Worm (Caenorhabditis elegans): ENCODE results near the gene ncs-4.
A peak's percentile ranks its signal among the peaks of the same experiment; 100 is the strongest.

Gene ncs-4

ce11 chrX:10147236-10147635 lies 29.1 kb upstream of the ncs-4 start:
- no peak for TF ChIP-seq ceh-82 (tag; optimal IDR thresholded peaks at IDR 0.05)
- TF ChIP-seq mdl-1 (tag; optimal IDR thresholded peaks at IDR 0.05): no peak
- TF ChIP-seq lin-11 (tag; optimal IDR thresholded peaks at IDR 0.05): no peak
- peak; percentile 21 for TF ChIP-seq nhr-25 (tag; optimal IDR thresholded peaks at IDR 0.05)
- TF ChIP-seq blmp-1 (tag; optimal IDR thresholded peaks at IDR 0.05; ENCODE audit: insufficient read depth): peak; percentile 34
- TF ChIP-seq nhr-129 (tag; optimal IDR thresholded peaks at IDR 0.05): peak; percentile 8
- no peak for TF ChIP-seq unc-55 (GFP tag; optimal IDR thresholded peaks at IDR 0.05)

- TF ChIP-seq mdl-1 (tag; optimal IDR thresholded peaks at IDR 0.05) (no peak), unc-62 (GFP tag; optimal IDR thresholded peaks at IDR 0.05) (no peak), blmp-1 (tag; optimal IDR thresholded peaks at IDR 0.05; ENCODE audit: insufficient read depth) (no peak), elt-3 (tag; optimal IDR thresholded peaks at IDR 0.05) (no peak), aly-2 (tag; optimal IDR thresholded peaks at IDR 0.05) (no peak), lin-11 (tag; optimal IDR thresholded peaks at IDR 0.05) (no peak), crh-2 (tag; optimal IDR thresholded peaks at IDR 0.05) (peak; percentile 45), sma-3 (GFP tag; optimal IDR thresholded peaks at IDR 0.05) (peak; percentile 23), elt-1 (tag; optimal IDR thresholded peaks at IDR 0.05) (no peak), nhr-129 (tag; optimal IDR thresholded peaks at IDR 0.05) (no peak), nhr-23 (tag; optimal IDR thresholded peaks at IDR 0.05) (no peak), F13H6.1 (tag; optimal IDR thresholded peaks at IDR 0.05) (peak; percentile 42), snpc-4 (tag; optimal IDR thresholded peaks at IDR 0.05) (no peak), alr-1 (tag; optimal IDR thresholded peaks at IDR 0.05) (no peak), sem-4 (tag; optimal IDR thresholded peaks at IDR 0.05) (no peak), zag-1 (tag; optimal IDR thresholded peaks at IDR 0.05) (no peak), lin-39 (tag; optimal IDR thresholded peaks at IDR 0.05) (no peak), R02D3.7 (tag; optimal IDR thresholded peaks at IDR 0.05) (no peak), nhr-11 (tag; optimal IDR thresholded peaks at IDR 0.05) (no peak), peb-1 (tag; optimal IDR thresholded peaks at IDR 0.05) (no peak), lin-13 (GFP tag; optimal IDR thresholded peaks at IDR 0.05) (peak; percentile 16), unc-55 (GFP tag; optimal IDR thresholded peaks at IDR 0.05) (no peak), mbf-1 (tag; optimal IDR thresholded peaks at IDR 0.05) (no peak), nhr-237 (tag; optimal IDR thresholded peaks at IDR 0.05) (no peak), nhr-12 (tag; optimal IDR thresholded peaks at IDR 0.05) (no peak), nhr-25 (tag; optimal IDR thresholded peaks at IDR 0.05) (no peak)
Measured at ce11 chrX:10148235-10148872, 28.0 kb upstream of the ncs-4 start.

- TF ChIP-seq dmd-4 (tag; optimal IDR thresholded peaks at IDR 0.05) (no peak), lsy-2 (tag; optimal IDR thresholded peaks at IDR 0.05) (no peak), lin-11 (tag; optimal IDR thresholded peaks at IDR 0.05) (no peak), crh-2 (tag; optimal IDR thresholded peaks at IDR 0.05) (no peak), C34F6.9 (tag; optimal IDR thresholded peaks at IDR 0.05) (no peak), sem-4 (tag; optimal IDR thresholded peaks at IDR 0.05) (no peak), elt-1 (tag; optimal IDR thresholded peaks at IDR 0.05) (no peak), nhr-25 (tag; optimal IDR thresholded peaks at IDR 0.05) (no peak)
Measured at ce11 chrX:10150918-10151317, 25.4 kb upstream of the ncs-4 start.

- TF ChIP-seq nhr-11 (tag; optimal IDR thresholded peaks at IDR 0.05) (no peak), R02D3.7 (tag; optimal IDR thresholded peaks at IDR 0.05) (no peak), egl-27 (tag; optimal IDR thresholded peaks at IDR 0.05) (peak; percentile 20), nhr-237 (tag; optimal IDR thresholded peaks at IDR 0.05) (no peak), unc-39 (tag; optimal IDR thresholded peaks at IDR 0.05) (no peak), C34F6.9 (tag; optimal IDR thresholded peaks at IDR 0.05) (peak; percentile 14), sem-4 (tag; optimal IDR thresholded peaks at IDR 0.05) (peak; percentile 20), zag-1 (tag; optimal IDR thresholded peaks at IDR 0.05) (peak; percentile 6), gmeb-1 (tag; optimal IDR thresholded peaks at IDR 0.05) (no peak), F13H6.1 (tag; optimal IDR thresholded peaks at IDR 0.05) (no peak)
Measured at ce11 chrX:10154317-10154942, 21.9 kb upstream of the ncs-4 start, which contains the start of gene F09B9.5. TSS of gene F09B9.5 (plus strand) at chrX:10154817.

- TF ChIP-seq nhr-129 (tag; optimal IDR thresholded peaks at IDR 0.05) (no peak), ztf-4 (tag; optimal IDR thresholded peaks at IDR 0.05) (no peak)
Measured at ce11 chrX:10155127-10155526, 21.2 kb upstream of the ncs-4 start.

All from whole organism, L2 larva.